Fruit fly (Drosophila melanogaster) Kc167 (cell line): ENCODE results near the gene amon.

Source experiments
- Myc ChIP-seq: fragments of >200 bp; optimal IDR thresholded peaks from 2 replicates; lab custom pipeline; 2017; ENCODE audit warnings: missing external identifiers
- Sin3A ChIP-seq: fragments of >200 bp; optimal IDR thresholded peaks from 2 replicates; lab custom pipeline; 2018; ENCODE audit warnings: missing external identifiers
- h ChIP-seq: fragments of >200 bp; optimal IDR thresholded peaks from 3 replicates; lab custom pipeline; 2018; ENCODE audit warnings: missing external identifiers
- psq ChIP-seq: fragments of >200 bp; optimal IDR thresholded peaks from 2 replicates; lab custom pipeline; 2017; ENCODE audit warnings: missing external identifiers

- no peak for TF ChIP-seq Sin3A
- TF ChIP-seq psq (lab: Kevin White, UChicago), result no peak
- no peak for TF ChIP-seq Myc (lab: Kevin White, UChicago)
- no peak for TF ChIP-seq h (lab: Kevin White, UChicago)
Observed at dm6 chr3R:26761695-26762094, 47.7 kb upstream of the amon start.
